Fruit fly (Drosophila melanogaster): ENCODE measurements around the gene stumps.

stumps gene

dm6 chr3R:14655912-14656700 lies 79.1 kb downstream of the stumps start:
- TF ChIP-seq cic (GFP tag; optimal IDR thresholded peaks at IDR 0.05) (no peak), cnc (optimal IDR thresholded peaks at IDR 0.05) (no peak), Mnt (GFP tag; optimal IDR thresholded peaks at IDR 0.05) (no peak), Hr96 (GFP tag; optimal IDR thresholded peaks at IDR 0.05) (no peak), CG12768 (GFP tag; optimal IDR thresholded peaks at IDR 0.05) (no peak), pad (GFP tag; optimal IDR thresholded peaks at IDR 0.05) (no peak), tj (GFP tag; optimal IDR thresholded peaks at IDR 0.05) (no peak), kay (GFP tag; ENCODE audit: borderline replicate concordance) (no peak), CG33017 (tag; optimal IDR thresholded peaks at IDR 0.05) (no peak)

- TF ChIP-seq Mnt (GFP tag; optimal IDR thresholded peaks at IDR 0.05) (peak; percentile 37), cic (GFP tag; optimal IDR thresholded peaks at IDR 0.05) (peak; percentile 68), bab1 (GFP tag; optimal IDR thresholded peaks at IDR 0.05) (peak; percentile 40), CG12768 (GFP tag; optimal IDR thresholded peaks at IDR 0.05) (peak; percentile 17), Crg-1 (GFP tag; optimal IDR thresholded peaks at IDR 0.05) (no peak), CG14711 (tag; optimal IDR thresholded peaks at IDR 0.05) (peak; percentile 24), pad (GFP tag; optimal IDR thresholded peaks at IDR 0.05) (peak; percentile 4), CG1620 (GFP tag; optimal IDR thresholded peaks at IDR 0.05) (no peak), Clk (GFP tag; optimal IDR thresholded peaks at IDR 0.05) (no peak), CG7101 (tag; optimal IDR thresholded peaks at IDR 0.05) (peak; percentile 47), CG33017 (tag; optimal IDR thresholded peaks at IDR 0.05) (peak; percentile 50), CG7045 (GFP tag; optimal IDR thresholded peaks at IDR 0.05) (peak; percentile 66)
These were observed 80.0 kb downstream of the stumps start, which contains the start of gene CG3505 for dm6 chr3R:14656760-14657604. Gene CG3505 (plus strand): TSS chr3R:14657447.

dm6 chr3R:14657605-14657910 lies 80.5 kb downstream of the stumps start:
- TF ChIP-seq CG5204 (GFP tag; optimal IDR thresholded peaks at IDR 0.05): no peak
- TF ChIP-seq CG33017 (tag; optimal IDR thresholded peaks at IDR 0.05): no peak
